Worm (Caenorhabditis elegans) whole organism, late embryonic: ENCODE measurements around the gene C08B6.6.

Experiments
- ceh-14 ChIP-seq: sonication (generic microtip); optimal IDR thresholded peaks from 2 replicates; lab custom pipeline; 2016; ENCODE audit warnings: missing genotype, missing genetic modification characterization, missing compliant biosample characterization
- ceh-24 ChIP-seq: sonication (generic microtip); optimal IDR thresholded peaks from 2 replicates; lab custom pipeline; 2016; ENCODE audit warnings: mild to moderate bottlenecking, missing genetic modification characterization, missing compliant biosample characterization
- ceh-6 ChIP-seq: fragments of 200-800 bp; sonication (Bioruptor generic); optimal IDR thresholded peaks from 2 replicates; lab custom pipeline; 2018; ENCODE audit warnings: mild to moderate bottlenecking, missing genetic modification characterization, missing compliant biosample characterization
- elt-2 ChIP-seq: sonication (generic microtip); optimal IDR thresholded peaks from 2 replicates; lab custom pipeline; 2016; ENCODE audit warnings: missing genetic modification reagents, missing genetic modification characterization, missing compliant biosample characterization
- elt-4 ChIP-seq: sonication (generic microtip); optimal IDR thresholded peaks from 2 replicates; lab custom pipeline; 2016; ENCODE audit warnings: missing genetic modification characterization, missing compliant biosample characterization
- fkh-10 ChIP-seq: fragments of 150-350 bp; optimal IDR thresholded peaks from 2 replicates; lab custom pipeline; 2014; ENCODE audit warnings: missing biosample characterization, missing genetic modification reagents, missing genetic modification characterization
- hlh-13 ChIP-seq: fragments of 200-800 bp; sonication (Bioruptor generic); optimal IDR thresholded peaks from 2 replicates; lab custom pipeline; 2018; ENCODE audit warnings: mild to moderate bottlenecking, missing genetic modification characterization, missing compliant biosample characterization
- nfya-1 ChIP-seq: sonication (generic microtip); optimal IDR thresholded peaks from 2 replicates; lab custom pipeline; 2017; ENCODE audit warnings: missing genetic modification characterization, mild to moderate bottlenecking, missing compliant biosample characterization, antibody characterized with exemption, moderate library complexity
- pha-4 ChIP-seq: fragments of 150-350 bp; optimal IDR thresholded peaks from 2 replicates; lab custom pipeline; 2018; ENCODE audit warnings: missing biosample characterization, missing genetic modification reagents, missing genetic modification characterization
- pqm-1 ChIP-seq: sonication (generic microtip); optimal IDR thresholded peaks from 2 replicates; lab custom pipeline; 2016; ENCODE audit warnings: missing genetic modification characterization, missing compliant biosample characterization
- sdc-2 ChIP-seq: sonication (generic microtip); optimal IDR thresholded peaks from 2 replicates; lab custom pipeline; 2016; ENCODE audit warnings: missing genotype, missing genetic modification characterization, missing compliant biosample characterization
- tbx-2 ChIP-seq: sonication (generic microtip); optimal IDR thresholded peaks from 2 replicates; lab custom pipeline; 2016; ENCODE audit warnings: missing genetic modification characterization, missing compliant biosample characterization
- zip-5 ChIP-seq: sonication (generic microtip); optimal IDR thresholded peaks from 2 replicates; lab custom pipeline; 2016; ENCODE audit warnings: missing genetic modification characterization, missing compliant biosample characterization

ce11 chrV:10098429-10098828 is 25.0 kb upstream of the C08B6.6 start, which contains the start of gene ugt-47:
- no peak for TF ChIP-seq fkh-10
- no peak for TF ChIP-seq ceh-14
- TF ChIP-seq ceh-6 (GFP tag; lab: Kevin White, UChicago): no peak
- no peak for TF ChIP-seq nfya-1 (tag; lab: Kevin White, UChicago)
- TF ChIP-seq tbx-2: no peak
- no peak for TF ChIP-seq pqm-1 (tag; lab: Kevin White, UChicago)
- TF ChIP-seq ceh-24: no peak
- no peak for TF ChIP-seq sdc-2 (tag; lab: Kevin White, UChicago)
- no peak for TF ChIP-seq hlh-13 (GFP tag; lab: Kevin White, UChicago)
- TF ChIP-seq elt-2: no peak
- no peak for TF ChIP-seq zip-5 (tag; lab: Kevin White, UChicago)
- TF ChIP-seq pha-4: no peak
- no peak for TF ChIP-seq elt-4 (tag; lab: Kevin White, UChicago)
